Fruit fly (Drosophila melanogaster) whole organism, pupa: ENCODE results near the gene Rbm13.

Experiments used
- CG10348 ChIP-seq: fragments of 200-800 bp; sonication (Bioruptor generic); IDR thresholded peaks from 2 replicates; pipeline ENCODE4 v1.3.6; 2022; ENCODE audit warnings: missing biosample characterization, missing genetic modification characterization
- CG12605 ChIP-seq: fragments of 200-800 bp; sonication (Bioruptor generic); IDR thresholded peaks from 2 replicates; pipeline ENCODE4 v1.3.6; 2022; ENCODE audit warnings: missing biosample characterization, missing genetic modification characterization
- CG13204 ChIP-seq: fragments of 200-800 bp; sonication (Bioruptor generic); optimal IDR thresholded peaks from 2 replicates; lab custom pipeline; 2018; ENCODE audit warnings: missing biosample characterization, mild to moderate bottlenecking, missing genetic modification characterization, moderate library complexity
- CG14655 ChIP-seq: fragments of 200-800 bp; sonication (Bioruptor generic); optimal IDR thresholded peaks from 3 replicates; lab custom pipeline; 2017; ENCODE audit warnings: mild to moderate bottlenecking, missing biosample characterization, missing genetic modification reagents, missing genetic modification characterization
- CG15710 ChIP-seq: fragments of 200-800 bp; sonication (Bioruptor generic); optimal IDR thresholded peaks from 2 replicates; lab custom pipeline; 2018; ENCODE audit warnings: missing biosample characterization, mild to moderate bottlenecking, missing genetic modification characterization, moderate library complexity
- CG17806 ChIP-seq: fragments of 200-800 bp; sonication (Bioruptor generic); optimal IDR thresholded peaks from 2 replicates; lab custom pipeline; 2018; ENCODE audit warnings: missing biosample characterization, mild to moderate bottlenecking, missing genetic modification characterization, moderate library complexity
- CG32121 ChIP-seq: fragments of 200-800 bp; sonication (Bioruptor generic); IDR thresholded peaks from 2 replicates; pipeline ENCODE4 v1.3.6; 2022; ENCODE audit warnings: missing biosample characterization, missing genetic modification characterization
- CG34367 ChIP-seq: fragments of 200-800 bp; sonication (Bioruptor generic); optimal IDR thresholded peaks from 2 replicates; lab custom pipeline; 2018; ENCODE audit warnings: missing biosample characterization, mild to moderate bottlenecking, missing genetic modification characterization
- CG4496 ChIP-seq: fragments of 200-800 bp; sonication (Bioruptor generic); IDR thresholded peaks from 3 replicates; pipeline ENCODE4 v1.3.6; 2022; ENCODE audit warnings: missing biosample characterization, missing genetic modification characterization
- CG8159 ChIP-seq: fragments of 200-800 bp; sonication (Bioruptor generic); optimal IDR thresholded peaks from 3 replicates; lab custom pipeline; 2018; ENCODE audit warnings: missing biosample characterization, mild to moderate bottlenecking, missing genetic modification characterization, moderate library complexity
- CG8301 ChIP-seq: fragments of 200-800 bp; sonication (Bioruptor generic); optimal IDR thresholded peaks from 2 replicates; lab custom pipeline; 2018; ENCODE audit warnings: missing biosample characterization, mild to moderate bottlenecking, missing genetic modification characterization
- CG9948 ChIP-seq: fragments of 200-800 bp; sonication (Bioruptor generic); optimal IDR thresholded peaks from 2 replicates; lab custom pipeline; 2018; ENCODE audit warnings: missing biosample characterization, mild to moderate bottlenecking, missing genetic modification characterization, moderate library complexity
- D1 ChIP-seq: fragments of 200-800 bp; sonication (Bioruptor generic); optimal IDR thresholded peaks from 2 replicates; lab custom pipeline; 2018; ENCODE audit warnings: missing biosample characterization, mild to moderate bottlenecking, missing genetic modification characterization, moderate library complexity
- EcR ChIP-seq: fragments of 200-800 bp; sonication (Bioruptor generic); optimal IDR thresholded peaks from 3 replicates; lab custom pipeline; 2019; ENCODE audit warnings: missing biosample characterization, missing genetic modification characterization, mild to moderate bottlenecking, moderate library complexity, missing genetic modification reagents
- Ets98B ChIP-seq: fragments of 200-800 bp; sonication (Bioruptor generic); IDR thresholded peaks from 2 replicates; pipeline ENCODE4 v1.3.6; 2022; ENCODE audit warnings: missing biosample characterization, missing genetic modification characterization
- Pif1A ChIP-seq: fragments of 200-800 bp; sonication (Bioruptor generic); optimal IDR thresholded peaks from 3 replicates; lab custom pipeline; 2016; ENCODE audit warnings: missing biosample characterization, missing genetic modification characterization
- Pif1B ChIP-seq: fragments of 200-800 bp; sonication (Bioruptor generic); optimal IDR thresholded peaks from 3 replicates; lab custom pipeline; 2016; ENCODE audit warnings: missing biosample characterization, missing genetic modification characterization
- Snoo ChIP-seq: fragments of 200-800 bp; sonication (Bioruptor generic); optimal IDR thresholded peaks from 3 replicates; lab custom pipeline; 2017; ENCODE audit warnings: missing biosample characterization, mild to moderate bottlenecking, missing genetic modification characterization, inconsistent platforms
- fd96Ca ChIP-seq: fragments of 200-800 bp; sonication (Bioruptor generic); IDR thresholded peaks from 3 replicates; pipeline ENCODE4 v1.3.6; 2022; ENCODE audit warnings: missing biosample characterization, missing genetic modification characterization
- gl ChIP-seq: fragments of 200-800 bp; sonication (Bioruptor generic); optimal IDR thresholded peaks from 2 replicates; lab custom pipeline; 2018; ENCODE audit warnings: missing biosample characterization, mild to moderate bottlenecking, missing genetic modification characterization
- rn ChIP-seq: fragments of 200-800 bp; sonication (Bioruptor generic); IDR thresholded peaks from 2 replicates; pipeline ENCODE4 v1.3.6; 2022; ENCODE audit warnings: missing biosample characterization, missing genetic modification characterization

Gene Rbm13

DNA sequence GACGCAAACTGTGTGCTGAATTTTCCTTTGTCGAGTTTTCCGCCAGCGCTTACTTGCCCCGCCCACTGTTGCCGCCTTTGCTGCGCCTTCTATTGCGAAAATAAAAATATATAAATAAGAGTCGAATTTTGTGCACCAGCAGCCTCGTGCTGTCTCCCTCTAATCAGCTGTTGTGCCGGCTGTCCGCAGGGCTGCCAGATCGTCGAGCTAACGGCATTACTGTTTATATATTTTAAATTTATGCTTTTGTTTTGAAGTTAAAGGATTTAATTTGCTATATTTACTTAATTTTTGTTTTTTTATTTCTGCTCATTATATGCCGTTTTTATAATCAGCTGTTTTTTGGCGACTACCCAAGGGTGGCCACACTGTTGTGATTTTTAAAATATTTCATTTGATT lies 1.4 kb upstream of the Rbm13 start, which contains the start of gene Uros1:
TSS of gene Uros1 (minus strand) at position 171 of the 400 bp plus-strand sequence.
- TF ChIP-seq CG4496 (GFP tag; lab: Robert Waterston, UW) = peak; percentile 59; the same call in 2 of the 3 replicates
- TF ChIP-seq CG12605 (GFP tag; lab: Robert Waterston, UW) = 0 out of 2 replicates have a peak, but pooled peaks have one; percentile 25
- no peak for TF ChIP-seq CG14655 (GFP tag; lab: Kevin White, UChicago)
- TF ChIP-seq Pif1B (GFP tag; lab: Kevin White, UChicago) = peak; percentile 15

- TF ChIP-seq CG34367 (no peak), gl (tag; lab: Kevin White, UChicago) (no peak), Snoo (tag; lab: Kevin White, UChicago) (no peak), Pif1A (GFP tag; lab: Kevin White, UChicago) (no peak), CG32121 (0 out of 2 replicates have a peak, but pooled peaks have one; percentile 21), Pif1B (GFP tag; lab: Kevin White, UChicago) (no peak), CG10348 (GFP tag; lab: Robert Waterston, UW) (no peak), CG8159 (tag; lab: Kevin White, UChicago) (no peak), CG8301 (tag; lab: Kevin White, UChicago) (no peak), CG12605 (GFP tag; lab: Robert Waterston, UW) (no peak), rn (GFP tag; lab: Robert Waterston, UW) (no peak), CG9948 (tag; lab: Kevin White, UChicago) (no peak), CG13204 (no peak), EcR (peak; percentile 90), CG17806 (no peak), Ets98B (GFP tag; lab: Robert Waterston, UW) (no peak), fd96Ca (GFP tag; lab: Robert Waterston, UW) (no peak), D1 (tag; lab: Kevin White, UChicago) (no peak), CG14655 (GFP tag; lab: Kevin White, UChicago) (no peak), CG15710 (tag; lab: Kevin White, UChicago) (no peak), CG4496 (GFP tag; lab: Robert Waterston, UW) (peak; percentile 66; the same call in 2 of the 3 replicates)
Observed at dm6 chrX:8905545-8906455, 4.3 kb downstream of the Rbm13 start.

DNA sequence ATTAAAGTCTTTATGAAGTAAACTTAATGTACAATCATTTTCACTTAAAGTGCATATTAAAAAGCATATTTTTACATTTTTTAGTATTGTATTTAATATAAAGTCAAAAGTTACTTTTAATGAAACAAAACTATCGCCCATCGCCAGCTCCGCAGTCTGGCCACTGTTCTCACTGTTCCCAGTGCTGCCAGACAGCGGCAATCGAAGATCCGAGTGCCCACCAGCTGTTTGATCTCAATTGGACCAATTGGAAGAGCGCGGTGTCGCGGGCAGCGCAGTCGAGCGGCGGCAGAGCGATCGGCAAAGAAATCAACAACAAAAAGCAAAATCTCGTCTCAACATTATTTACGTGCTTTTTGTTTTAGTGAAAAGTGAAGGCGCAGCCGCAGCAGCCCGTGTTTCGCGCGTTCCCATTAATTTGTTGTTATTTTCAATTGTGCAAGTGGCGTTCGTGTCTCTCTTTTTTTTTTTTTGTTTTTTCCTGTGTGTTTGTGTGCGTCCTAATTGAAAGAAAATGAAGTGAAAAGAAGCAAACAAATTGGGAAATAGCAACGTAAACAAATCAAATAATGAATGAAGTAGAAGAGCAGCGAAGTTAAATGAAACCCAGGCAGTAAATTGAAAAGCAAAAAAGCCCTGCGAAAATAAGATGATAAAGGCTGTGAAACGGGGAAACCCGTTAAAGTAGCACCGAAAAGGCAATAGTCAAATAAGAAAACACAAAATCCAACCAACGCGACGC lies 5.5 kb downstream of the Rbm13 start, which contains the start of gene rdgA:
TSS of gene rdgA (plus strand) at position 264 of the 742 bp plus-strand sequence.
- TF ChIP-seq Pif1A (GFP tag; lab: Kevin White, UChicago) (no peak), Ets98B (GFP tag; lab: Robert Waterston, UW) (peak; percentile 33; the same call in 1 of the 2 replicates), EcR (no peak), CG34367 (no peak), CG14655 (GFP tag; lab: Kevin White, UChicago) (no peak), CG17806 (no peak), gl (tag; lab: Kevin White, UChicago) (no peak), fd96Ca (GFP tag; lab: Robert Waterston, UW) (no peak), CG10348 (GFP tag; lab: Robert Waterston, UW) (no peak), Pif1B (GFP tag; lab: Kevin White, UChicago) (no peak), CG8301 (tag; lab: Kevin White, UChicago) (no peak), CG13204 (no peak), CG4496 (GFP tag; lab: Robert Waterston, UW) (peak; percentile 68), CG32121 (peak; percentile 36; the same call in 1 of the 2 replicates), CG8159 (tag; lab: Kevin White, UChicago) (no peak), D1 (tag; lab: Kevin White, UChicago) (no peak)

DNA sequence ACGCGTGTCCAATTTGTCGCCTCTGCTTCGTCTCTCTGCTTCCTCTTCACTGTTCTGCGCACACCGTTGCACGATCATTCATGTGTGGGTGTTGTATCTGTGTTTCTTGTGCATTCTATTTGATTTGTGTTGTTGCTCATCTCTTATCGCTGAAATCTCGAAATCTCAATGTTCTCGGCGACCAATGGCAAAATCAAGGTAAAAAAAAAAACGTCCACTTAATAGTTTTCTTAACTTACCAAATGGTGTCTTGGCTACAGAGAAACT lies 6.0 kb downstream of the Rbm13 start:
- TF ChIP-seq Pif1B (GFP tag; lab: Kevin White, UChicago) = no peak
- TF ChIP-seq fd96Ca (GFP tag; lab: Robert Waterston, UW) = no peak
- TF ChIP-seq Ets98B (GFP tag; lab: Robert Waterston, UW) = no peak
- TF ChIP-seq CG12605 (GFP tag; lab: Robert Waterston, UW) = no peak

DNA sequence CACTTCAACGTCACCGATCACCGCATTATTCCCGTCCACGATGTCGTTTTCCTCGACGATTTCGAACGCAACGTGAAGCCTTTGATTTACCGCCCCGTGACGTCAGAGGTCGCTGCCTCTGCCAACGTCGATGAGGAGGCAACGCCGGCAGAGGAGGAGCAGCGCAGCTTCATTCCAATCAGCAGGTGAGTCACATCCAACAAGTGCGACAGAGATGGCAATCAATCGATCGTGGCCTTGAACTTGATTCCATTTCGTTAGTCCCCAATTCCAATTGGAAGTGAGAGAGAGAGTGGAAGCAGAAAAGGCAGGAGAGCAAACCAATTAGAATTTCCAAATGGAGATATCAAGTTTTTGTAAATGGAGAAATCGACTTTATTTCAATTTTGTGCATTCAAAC lies 6.6 kb downstream of the Rbm13 start:
- TF ChIP-seq fd96Ca (GFP tag; lab: Robert Waterston, UW) (no peak), gl (tag; lab: Kevin White, UChicago) (no peak), Snoo (tag; lab: Kevin White, UChicago) (no peak), CG32121 (no peak), CG9948 (tag; lab: Kevin White, UChicago) (no peak), CG14655 (GFP tag; lab: Kevin White, UChicago) (no peak), Pif1A (GFP tag; lab: Kevin White, UChicago) (no peak), CG13204 (no peak), CG17806 (no peak), EcR (no peak), CG10348 (GFP tag; lab: Robert Waterston, UW) (no peak), CG8159 (tag; lab: Kevin White, UChicago) (no peak), CG15710 (tag; lab: Kevin White, UChicago) (no peak), Pif1B (GFP tag; lab: Kevin White, UChicago) (no peak), CG8301 (tag; lab: Kevin White, UChicago) (no peak), Ets98B (GFP tag; lab: Robert Waterston, UW) (no peak), CG12605 (GFP tag; lab: Robert Waterston, UW) (no peak), D1 (tag; lab: Kevin White, UChicago) (no peak), CG4496 (GFP tag; lab: Robert Waterston, UW) (no peak), rn (GFP tag; lab: Robert Waterston, UW) (no peak)
